Fruit fly (Drosophila melanogaster): ENCODE measurements around the gene CG9981.
A peak's percentile ranks its signal among the peaks of the same experiment; 100 is the strongest.

Gene CG9981

dm6 chrX:16448252-16449191, 43.6 kb upstream of the CG9981 start, which contains the start of the genes CG34015 and eIF4H1 (continued):
- TF ChIP-seq pb (GFP tag; optimal IDR thresholded peaks at IDR 0.05) (no peak), CG34224 (GFP tag; IDR thresholded peaks at IDR 0.05; ENCODE audit: partially characterized antibody) (peak; percentile 22; the same call in 1 of the 3 replicates), CG6854 (GFP tag; optimal IDR thresholded peaks at IDR 0.05) (peak; percentile 16), ken (GFP tag; IDR thresholded peaks at IDR 0.05) (no peak), MTF-1 (GFP tag; optimal IDR thresholded peaks at IDR 0.05; ENCODE audit: borderline replicate concordance) (no peak), CG34376 (GFP tag; optimal IDR thresholded peaks at IDR 0.05) (peak; percentile 17), hkb (optimal IDR thresholded peaks at IDR 0.05) (no peak), hkb (GFP tag; IDR thresholded peaks at IDR 0.05) (no peak), nerfin-2 (GFP tag; IDR thresholded peaks at IDR 0.05; ENCODE audit: partially characterized antibody) (no peak), CG11695 (GFP tag; IDR thresholded peaks at IDR 0.05) (no peak), grn (GFP tag; optimal IDR thresholded peaks at IDR 0.05) (no peak), Hey (tag; optimal IDR thresholded peaks at IDR 0.05) (no peak), trh (GFP tag; optimal IDR thresholded peaks at IDR 0.05) (no peak), dimm (GFP tag; IDR thresholded peaks at IDR 0.05) (no peak), ab (GFP tag; optimal IDR thresholded peaks at IDR 0.05) (no peak), H15 (GFP tag; IDR thresholded peaks at IDR 0.05) (no peak), br (optimal IDR thresholded peaks at IDR 0.05) (no peak), CG31441 (GFP tag; IDR thresholded peaks at IDR 0.05) (no peak), Sin3A (optimal IDR thresholded peaks at IDR 0.05) (peak; percentile 50), CG33557 (GFP tag; optimal IDR thresholded peaks at IDR 0.05) (no peak), CG14710 (tag; optimal IDR thresholded peaks at IDR 0.05) (peak; percentile 100), pita (GFP tag; optimal IDR thresholded peaks at IDR 0.05) (peak; percentile 26), fd64A (GFP tag; optimal IDR thresholded peaks at IDR 0.05) (no peak), abd-A (tag; optimal IDR thresholded peaks at IDR 0.05) (no peak), kah (GFP tag; optimal IDR thresholded peaks at IDR 0.05) (no peak), cwo (GFP tag; optimal IDR thresholded peaks at IDR 0.05) (peak; percentile 4), D (optimal IDR thresholded peaks at IDR 0.05) (no peak), D (GFP tag; optimal IDR thresholded peaks at IDR 0.05) (no peak), CTCF (GFP tag; optimal IDR thresholded peaks at IDR 0.05) (no peak), Ravus (GFP tag; IDR thresholded peaks at IDR 0.05) (no peak), CG17186 (GFP tag; optimal IDR thresholded peaks at IDR 0.05) (no peak), CG4707 (GFP tag; optimal IDR thresholded peaks at IDR 0.05) (no peak), tup (GFP tag; optimal IDR thresholded peaks at IDR 0.05) (no peak), sima (GFP tag; optimal IDR thresholded peaks at IDR 0.05) (no peak), Awh (GFP tag; IDR thresholded peaks at IDR 0.05) (no peak), CG13624 (GFP tag; optimal IDR thresholded peaks at IDR 0.05) (no peak), Kr (GFP tag; optimal IDR thresholded peaks at IDR 0.05) (no peak), CG3163 (GFP tag; optimal IDR thresholded peaks at IDR 0.05) (no peak), CG14441 (GFP tag; IDR thresholded peaks at IDR 0.05) (no peak), CG10147 (GFP tag; optimal IDR thresholded peaks at IDR 0.05) (peak; percentile 1), Lim3 (GFP tag; IDR thresholded peaks at IDR 0.05) (no peak), run (tag; optimal IDR thresholded peaks at IDR 0.05) (no peak), lilli (GFP tag; optimal IDR thresholded peaks at IDR 0.05) (no peak), CG1603 (tag; optimal IDR thresholded peaks at IDR 0.05) (peak; percentile 12), CG11560 (tag; IDR thresholded peaks at IDR 0.05) (no peak), HmgZ (tag; optimal IDR thresholded peaks at IDR 0.05) (peak; percentile 32), stwl (tag; optimal IDR thresholded peaks at IDR 0.05) (peak; percentile 48), HmgD (GFP tag; optimal IDR thresholded peaks at IDR 0.05) (no peak), ttk (GFP tag; IDR thresholded peaks at IDR 0.05) (no peak), row (GFP tag; IDR thresholded peaks at IDR 0.05) (0 out of 3 replicates have a peak, but pooled peaks have one; percentile 11), pzg (GFP tag; optimal IDR thresholded peaks at IDR 0.05) (peak; percentile 78)
